Fruit fly (Drosophila melanogaster): ENCODE measurements around the gene CG6931.
A peak's percentile ranks its signal among the peaks of the same experiment; 100 is the strongest.

The CG6931 gene

DNA sequence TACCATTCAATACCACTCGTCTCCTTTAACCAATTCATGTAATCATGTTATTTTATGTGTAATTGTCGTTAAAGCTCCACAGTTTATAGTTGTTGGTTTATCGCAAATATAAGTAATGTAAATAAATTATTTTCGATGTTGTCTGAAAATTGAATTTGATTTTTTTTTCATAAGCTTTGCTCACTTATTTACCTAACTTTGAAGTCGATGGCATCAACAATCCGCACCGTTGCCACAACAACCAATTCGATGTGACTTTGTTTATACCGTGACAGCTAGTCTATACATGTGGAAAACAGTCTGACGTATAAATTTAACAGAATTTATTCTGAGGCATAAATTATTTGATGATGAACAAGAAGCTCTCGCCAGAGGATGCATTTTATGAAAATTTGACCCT lies at the start of gene CG6931:
Gene CG6931, plus strand, starts transcription at position 301 of the 400 bp plus-strand sequence.
- TF ChIP-seq CTCF (optimal IDR thresholded peaks at IDR 0.05) (no peak), CG8478 (optimal IDR thresholded peaks at IDR 0.05) (no peak)

DNA sequence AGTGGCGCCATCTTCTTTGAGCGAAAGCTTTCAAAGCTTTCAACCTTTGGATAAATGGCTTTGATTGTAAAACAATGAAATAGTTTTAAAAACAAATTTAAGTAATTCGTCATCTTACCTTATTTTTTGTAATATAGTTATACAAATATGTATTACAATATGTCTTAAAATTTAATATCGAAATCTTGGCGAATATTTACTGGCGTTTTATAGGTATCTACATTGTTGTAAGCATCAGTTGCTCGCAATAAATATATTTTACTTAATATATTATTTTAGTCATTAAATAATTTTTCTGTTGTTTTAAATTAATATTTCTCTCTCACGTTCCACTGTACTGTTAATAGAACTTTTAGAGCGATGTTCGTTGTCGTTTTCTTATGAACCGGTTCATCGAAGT lies 48.9 kb upstream of the CG6931 start, which contains the start of gene Rpt4R:
Gene Rpt4R, plus strand, starts transcription at position 301 of the 400 bp plus-strand sequence.
- TF ChIP-seq CTCF (optimal IDR thresholded peaks at IDR 0.05) (no peak), CG8478 (optimal IDR thresholded peaks at IDR 0.05) (no peak)

DNA sequence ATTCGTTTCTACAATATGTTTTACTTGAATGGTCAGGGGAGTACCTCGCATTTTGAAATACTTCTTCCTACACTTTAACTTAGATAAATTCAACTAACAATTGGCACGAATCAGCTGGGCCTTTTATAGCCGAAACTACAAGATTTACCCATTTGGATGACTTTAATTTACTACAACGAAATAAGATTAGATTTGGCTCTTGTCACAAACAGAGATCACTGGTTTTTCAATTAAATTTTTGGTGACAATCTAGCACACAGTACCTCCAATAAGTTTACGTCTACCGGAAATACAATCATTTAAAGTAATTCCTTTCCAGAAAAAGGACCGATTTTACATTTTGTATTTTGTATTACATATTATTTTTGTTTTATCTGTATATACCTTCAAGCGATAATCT lies 45.8 kb upstream of the CG6931 start, which contains the start of gene CG5883:
Gene CG5883, minus strand, starts transcription at position 101 of the 400 bp plus-strand sequence.
- TF ChIP-seq CG8478 (optimal IDR thresholded peaks at IDR 0.05), result no peak
- TF ChIP-seq CTCF (optimal IDR thresholded peaks at IDR 0.05), result no peak

DNA sequence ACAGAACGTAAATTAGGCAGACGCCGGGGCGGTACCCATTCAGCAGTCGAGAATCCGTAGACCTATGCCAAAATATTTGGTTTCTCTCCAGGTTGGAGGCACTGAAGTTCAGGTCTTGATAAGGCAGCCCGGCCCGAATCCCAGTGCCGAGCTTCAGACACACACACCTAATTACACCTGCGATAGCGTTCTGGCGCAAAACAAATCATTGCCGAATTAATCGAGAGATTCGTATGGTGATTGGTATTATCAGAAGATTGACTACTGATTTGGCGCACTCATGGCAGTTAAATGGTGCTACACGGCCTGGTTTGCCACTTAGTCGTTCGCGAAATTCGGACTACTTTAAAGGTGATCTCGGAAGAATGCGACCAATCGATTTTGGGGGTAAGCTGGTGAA lies 43.2 kb upstream of the CG6931 start, which contains the start of gene CG7252:
Gene CG7252, plus strand, starts transcription at position 319 of the 400 bp plus-strand sequence.
- TF ChIP-seq CTCF (optimal IDR thresholded peaks at IDR 0.05), result no peak
- TF ChIP-seq CG8478 (optimal IDR thresholded peaks at IDR 0.05), result no peak

DNA sequence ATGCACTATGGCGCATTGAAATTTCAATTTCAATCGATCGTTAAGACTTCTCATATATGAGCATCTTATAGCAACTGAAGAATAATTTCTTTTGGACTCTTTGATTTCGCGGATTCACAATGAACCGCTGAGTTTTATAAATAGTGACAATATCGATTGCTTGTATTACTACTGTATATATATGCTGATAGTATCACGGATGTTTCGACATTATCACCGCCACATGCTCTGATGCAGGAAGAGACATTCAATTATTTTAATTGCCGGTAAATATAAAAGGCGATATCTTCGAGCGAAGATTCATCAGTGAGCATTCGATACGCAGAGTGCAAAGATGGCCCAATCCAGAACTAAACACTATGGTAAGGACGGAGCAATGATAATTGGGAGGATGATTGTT lies 41.0 kb upstream of the CG6931 start, which contains the start of gene CG17826:
Gene CG17826, plus strand, starts transcription at position 301 of the 400 bp plus-strand sequence.
- TF ChIP-seq CTCF (optimal IDR thresholded peaks at IDR 0.05) (no peak), CG8478 (optimal IDR thresholded peaks at IDR 0.05) (no peak)

DNA sequence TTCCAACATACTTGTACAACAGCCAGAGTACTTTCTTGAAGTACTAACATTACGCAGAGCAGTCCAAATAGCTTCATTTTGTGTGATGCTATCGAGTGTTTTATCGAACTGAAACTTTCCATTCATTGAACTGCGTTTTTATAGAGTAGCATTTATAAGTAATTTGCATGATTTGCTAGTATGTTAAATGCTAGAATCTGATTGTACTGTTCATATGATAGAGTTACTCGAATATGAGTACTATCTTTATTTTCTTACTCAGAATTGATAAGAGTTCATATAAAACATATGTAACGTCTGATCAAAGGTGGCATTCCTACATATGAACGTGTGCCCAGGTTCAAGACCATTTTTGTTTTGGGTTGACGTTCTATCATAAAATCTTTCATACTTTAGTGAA lies 37.3 kb upstream of the CG6931 start, which contains the start of gene obst-G:
Gene obst-G, minus strand, starts transcription at position 101 of the 400 bp plus-strand sequence.
- TF ChIP-seq CTCF (optimal IDR thresholded peaks at IDR 0.05) (no peak), CG8478 (optimal IDR thresholded peaks at IDR 0.05) (no peak)

DNA sequence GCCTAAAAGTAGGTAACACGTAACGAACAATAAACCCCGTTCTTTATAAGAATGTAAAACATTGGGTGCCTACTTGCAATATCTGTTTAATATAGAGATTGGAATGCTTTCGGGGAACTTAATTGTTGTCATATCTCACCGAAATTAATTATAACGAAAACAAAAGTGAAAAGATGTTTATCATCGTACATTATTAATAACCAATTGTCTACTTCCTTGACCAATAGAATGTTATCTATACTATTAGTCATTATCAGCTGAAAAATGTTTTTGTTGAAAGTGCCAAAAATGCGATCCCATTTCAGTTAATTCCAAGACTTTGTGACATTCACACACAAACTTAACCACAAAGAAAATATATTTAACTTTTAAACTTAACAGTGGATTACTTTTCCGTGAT lies 36.8 kb upstream of the CG6931 start, which contains the start of gene CG7248:
Gene CG7248, plus strand, starts transcription at position 301 of the 400 bp plus-strand sequence.
- TF ChIP-seq CTCF (optimal IDR thresholded peaks at IDR 0.05) (no peak), CG8478 (optimal IDR thresholded peaks at IDR 0.05) (no peak)

DNA sequence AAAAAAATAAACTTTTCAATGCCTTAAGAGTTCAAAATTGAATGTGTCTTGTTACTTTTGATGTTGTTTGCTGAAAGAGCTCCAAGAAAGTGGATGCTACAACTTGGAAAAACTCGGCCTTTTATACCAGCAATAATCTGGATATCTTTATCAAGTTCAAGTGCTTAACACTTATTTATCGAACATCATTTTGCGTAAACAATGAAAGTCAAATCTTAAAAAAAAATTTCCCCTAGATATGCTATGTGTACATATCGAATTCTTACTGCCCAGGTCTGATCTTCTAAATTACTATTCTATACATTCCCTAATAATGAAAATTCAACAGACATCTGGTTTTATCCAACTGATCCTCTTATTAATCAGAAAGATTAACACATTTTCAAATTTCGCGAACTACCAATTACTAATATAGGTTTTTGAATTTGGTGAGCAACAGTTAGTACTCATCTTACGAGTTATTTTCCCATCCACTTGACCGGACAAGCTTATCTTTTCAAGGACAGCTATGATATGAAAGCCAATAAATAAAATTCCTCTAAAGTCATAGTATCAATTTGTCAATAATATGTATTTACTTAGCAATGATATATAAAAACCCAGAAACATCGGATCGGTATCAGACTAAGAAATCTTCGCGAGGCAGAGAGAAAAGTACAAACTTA lies 32.7 kb upstream of the CG6931 start, which contains the start of the genes CG11570 and CG43294:
Gene CG11570, minus strand, starts transcription at position 101 of the 665 bp plus-strand sequence.
Gene CG43294, plus strand, starts transcription at position 615 of the 665 bp plus-strand sequence.
- no peak for TF ChIP-seq CG8478 (optimal IDR thresholded peaks at IDR 0.05)
- TF ChIP-seq CTCF (optimal IDR thresholded peaks at IDR 0.05), result no peak

DNA sequence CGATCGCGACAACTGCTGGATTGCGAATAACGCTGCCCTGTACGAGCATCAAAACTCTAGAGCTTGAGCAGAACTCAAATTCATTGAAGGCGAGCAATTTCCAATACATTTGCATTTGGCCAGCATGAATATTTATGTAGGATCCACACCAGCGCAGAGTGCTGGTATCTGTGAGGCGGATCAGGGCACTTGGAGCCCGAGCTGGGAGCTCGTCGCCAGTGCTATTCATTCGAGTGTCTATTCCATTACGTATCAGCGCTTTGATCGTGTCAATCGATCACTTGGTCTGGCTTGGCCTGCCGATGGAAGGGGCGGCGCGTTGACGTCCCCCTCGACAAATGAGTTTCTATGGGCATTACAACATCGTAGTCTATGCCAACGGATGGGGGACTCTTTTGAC lies 24.4 kb upstream of the CG6931 start, which contains the start of gene prc:
Gene prc, minus strand, starts transcription at position 28 of the 400 bp plus-strand sequence.
- no peak for TF ChIP-seq CG8478 (optimal IDR thresholded peaks at IDR 0.05)
- TF ChIP-seq CTCF (optimal IDR thresholded peaks at IDR 0.05), result no peak

DNA sequence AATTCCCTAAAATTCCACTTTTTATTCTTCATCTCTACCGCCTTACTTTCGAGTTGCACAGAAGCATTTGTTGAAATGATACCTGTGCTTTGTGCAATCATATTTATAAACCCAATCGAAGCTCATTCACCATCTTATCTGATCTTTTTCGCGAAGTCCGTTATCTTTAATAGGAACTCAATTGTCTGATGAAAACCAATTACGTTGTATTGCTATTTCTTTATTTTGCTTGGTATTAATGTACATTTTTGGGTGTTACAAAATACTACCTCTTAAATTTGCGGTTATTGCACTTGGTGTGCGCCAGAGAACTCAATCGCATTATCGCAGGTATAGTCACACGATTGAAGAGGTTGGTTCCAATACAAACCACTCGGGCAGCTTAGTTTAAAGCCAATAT lies 17.7 kb upstream of the CG6931 start, which contains the start of gene Muc68E:
Gene Muc68E, minus strand, starts transcription at position 101 of the 400 bp plus-strand sequence.
- TF ChIP-seq CG8478 (optimal IDR thresholded peaks at IDR 0.05) (no peak), CTCF (optimal IDR thresholded peaks at IDR 0.05) (no peak)

DNA sequence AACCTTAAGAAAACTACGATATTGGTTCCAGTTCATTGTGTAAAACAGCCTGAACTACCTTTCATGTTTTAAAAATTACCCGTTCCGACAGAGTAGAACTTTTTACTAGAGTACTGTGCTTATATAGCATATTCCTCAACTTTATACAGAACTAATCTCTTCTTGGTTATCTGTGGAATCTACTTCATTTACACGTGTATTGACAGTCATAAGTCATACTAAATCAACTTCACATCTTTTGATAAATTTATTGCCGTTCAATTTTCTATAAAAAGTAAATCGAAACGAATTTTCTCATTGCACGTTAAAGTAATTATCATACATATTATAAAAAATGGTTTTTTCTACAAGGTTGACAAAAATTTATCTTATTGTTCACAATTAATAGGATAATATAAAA lies 16.8 kb upstream of the CG6931 start, which contains the start of gene CG42397:
Gene CG42397, minus strand, starts transcription at position 101 of the 400 bp plus-strand sequence.
- TF ChIP-seq CG8478 (optimal IDR thresholded peaks at IDR 0.05) (no peak), CTCF (optimal IDR thresholded peaks at IDR 0.05) (no peak)

DNA sequence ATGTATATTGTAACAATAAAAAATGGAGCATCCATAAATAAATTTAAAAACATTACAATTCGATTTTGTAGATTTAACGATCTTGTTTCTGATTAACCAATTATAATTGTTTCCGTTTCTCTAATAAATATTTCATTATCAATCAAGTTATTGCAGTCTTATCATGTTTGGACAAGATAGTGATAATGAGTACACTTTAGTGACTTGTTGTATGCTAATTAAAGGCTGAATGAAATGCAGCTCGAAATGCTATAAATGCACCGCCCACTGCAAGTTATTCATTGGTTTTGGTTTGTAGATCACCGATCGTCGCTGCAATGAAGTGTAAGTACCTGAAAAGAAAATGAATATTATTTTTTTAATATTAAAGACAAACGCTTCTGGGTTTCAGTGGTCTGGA lies 15.9 kb upstream of the CG6931 start, which contains the start of gene CG14125:
Gene CG14125, plus strand, starts transcription at position 301 of the 400 bp plus-strand sequence.
- TF ChIP-seq CG8478 (optimal IDR thresholded peaks at IDR 0.05) (no peak), CTCF (optimal IDR thresholded peaks at IDR 0.05) (no peak)

DNA sequence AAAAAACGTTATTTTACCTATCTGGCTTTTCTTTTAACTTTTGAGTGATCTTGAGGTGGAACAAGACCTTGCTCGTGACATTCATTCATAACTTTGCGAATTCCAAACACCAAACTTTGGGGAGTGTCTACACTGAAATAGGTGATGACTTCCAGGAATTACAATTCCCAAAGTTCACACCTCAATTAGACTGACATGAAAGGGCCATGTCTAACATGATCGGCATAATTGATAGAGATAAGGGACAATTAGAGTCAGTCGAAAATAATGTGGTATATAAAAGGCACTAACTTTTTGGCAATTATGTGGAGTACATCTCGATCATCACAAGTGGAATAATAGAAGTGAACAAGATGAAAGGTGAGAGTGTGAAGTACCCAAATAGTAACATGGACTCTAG lies 14.7 kb upstream of the CG6931 start, which contains the start of gene CG43896:
Gene CG43896, plus strand, starts transcription at position 301 of the 400 bp plus-strand sequence.
- TF ChIP-seq CG8478 (optimal IDR thresholded peaks at IDR 0.05) (no peak), CTCF (optimal IDR thresholded peaks at IDR 0.05) (no peak)

DNA sequence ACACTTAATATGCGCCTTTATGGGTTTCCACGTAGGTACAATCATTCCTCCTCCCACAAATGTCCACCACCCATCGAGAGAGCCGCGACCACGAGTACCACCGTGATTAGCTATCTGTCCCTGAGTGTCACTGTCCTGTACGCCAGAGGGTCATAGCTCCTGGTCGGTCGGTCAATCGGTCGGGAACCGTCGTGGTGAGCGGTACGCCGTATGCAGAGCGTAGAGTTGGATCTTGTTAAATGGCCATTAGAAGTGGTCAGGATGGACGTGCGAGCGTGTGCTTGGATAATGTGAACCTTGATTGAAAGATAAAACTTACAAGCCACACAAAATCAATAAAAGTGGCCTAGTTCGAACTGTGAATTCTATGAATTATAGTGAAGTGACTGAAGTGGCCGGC lies 5.9 kb upstream of the CG6931 start, which contains the start of gene CG6938:
Gene CG6938, plus strand, starts transcription at position 301 of the 400 bp plus-strand sequence.
- TF ChIP-seq CG8478 (optimal IDR thresholded peaks at IDR 0.05), result no peak
- TF ChIP-seq CTCF (optimal IDR thresholded peaks at IDR 0.05), result no peak

DNA sequence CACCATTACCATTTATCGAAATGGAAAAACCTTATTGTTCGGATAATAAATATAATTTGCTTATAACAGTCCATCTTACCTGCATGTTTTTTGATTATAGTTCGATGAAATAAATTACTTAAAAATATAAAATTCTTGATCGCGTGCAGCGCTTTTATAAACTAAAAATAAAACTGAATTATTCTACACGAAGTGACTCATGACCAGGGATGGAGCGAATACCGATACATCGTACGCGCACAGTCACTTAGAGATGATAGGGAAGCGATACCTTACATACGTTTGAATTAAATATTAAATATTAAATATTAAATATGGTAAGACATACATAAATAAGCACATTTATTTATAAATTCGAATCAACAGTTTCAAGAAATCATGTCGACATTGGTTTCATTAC lies 2.4 kb downstream of the CG6931 start, which contains the start of gene viaf:
Gene viaf, minus strand, starts transcription at position 220 of the 400 bp plus-strand sequence.
- TF ChIP-seq CG8478 (optimal IDR thresholded peaks at IDR 0.05) (no peak), CTCF (optimal IDR thresholded peaks at IDR 0.05) (peak in 1 of 2 experiments; percentile 14)
